Fruit fly (Drosophila melanogaster): ENCODE results near the gene Son.

The Son gene

dm6 chr3R:9626880-9627401 is 49.1 kb downstream of the Son start, which contains the start of the genes CG9427 and CG8319 (continued):
- TF ChIP-seq Mio (GFP tag; optimal IDR thresholded peaks at IDR 0.05) (no peak), pan (optimal IDR thresholded peaks at IDR 0.05) (no peak), CrebA (GFP tag; optimal IDR thresholded peaks at IDR 0.05; ENCODE audit: borderline replicate concordance) (no peak), Jra (GFP tag; optimal IDR thresholded peaks at IDR 0.05) (peak; percentile 84), Abd-B (GFP tag; optimal IDR thresholded peaks at IDR 0.05) (no peak), Sp1 (GFP tag; optimal IDR thresholded peaks at IDR 0.05) (peak; percentile 59), lola (GFP tag; optimal IDR thresholded peaks at IDR 0.05) (no peak), dl (GFP tag; optimal IDR thresholded peaks at IDR 0.05; ENCODE audit: insufficient read depth in 1 of 2, partially characterized antibody in 2 of 2) (no peak), usp (GFP tag; optimal IDR thresholded peaks at IDR 0.05) (no peak)

dm6 chr3R:9628036-9628435 is 50.2 kb downstream of the Son start:
- TF ChIP-seq N (GFP tag; optimal IDR thresholded peaks at IDR 0.05) (no peak), OdsH (GFP tag; optimal IDR thresholded peaks at IDR 0.05) (no peak), Mio (GFP tag; optimal IDR thresholded peaks at IDR 0.05) (no peak), CrebA (GFP tag; optimal IDR thresholded peaks at IDR 0.05; ENCODE audit: borderline replicate concordance) (no peak), h (GFP tag; optimal IDR thresholded peaks at IDR 0.05) (no peak)

- TF ChIP-seq Hnf4 (GFP tag; optimal IDR thresholded peaks at IDR 0.05), result peak; percentile 53
- TF ChIP-seq brk (GFP tag; optimal IDR thresholded peaks at IDR 0.05), result peak; percentile 34
- TF ChIP-seq psq (GFP tag; optimal IDR thresholded peaks at IDR 0.05), result no peak
- TF ChIP-seq Myc (optimal IDR thresholded peaks at IDR 0.05), result peak; percentile 17
- TF ChIP-seq Mio (GFP tag; optimal IDR thresholded peaks at IDR 0.05), result no peak
Measured at dm6 chr3R:9628607-9629006, 50.8 kb downstream of the Son start.

dm6 chr3R:9630053-9630632 is 52.3 kb downstream of the Son start:
- no peak for TF ChIP-seq h (GFP tag; optimal IDR thresholded peaks at IDR 0.05)
- TF ChIP-seq br (GFP tag; optimal IDR thresholded peaks at IDR 0.05), result no peak
- TF ChIP-seq psq (GFP tag; optimal IDR thresholded peaks at IDR 0.05), result peak; percentile 88
- TF ChIP-seq Rel (GFP tag; optimal IDR thresholded peaks at IDR 0.05), result no peak
- TF ChIP-seq Rel (tag; optimal IDR thresholded peaks at IDR 0.05), result peak; percentile 30
- TF ChIP-seq brk (GFP tag; optimal IDR thresholded peaks at IDR 0.05), result no peak
- TF ChIP-seq dl (GFP tag; optimal IDR thresholded peaks at IDR 0.05; ENCODE audit: insufficient read depth in 1 of 2, partially characterized antibody in 2 of 2), result peak in 1 of 2 experiments; percentile 37
- TF ChIP-seq Mio (GFP tag; optimal IDR thresholded peaks at IDR 0.05), result no peak
- TF ChIP-seq Myc (optimal IDR thresholded peaks at IDR 0.05), result no peak
- no peak for TF ChIP-seq sv (GFP tag; optimal IDR thresholded peaks at IDR 0.05)
- no peak for TF ChIP-seq ey (GFP tag; optimal IDR thresholded peaks at IDR 0.05)
- TF ChIP-seq CrebA (GFP tag; optimal IDR thresholded peaks at IDR 0.05; ENCODE audit: borderline replicate concordance), result peak; percentile 97
- TF ChIP-seq Hr83 (GFP tag; optimal IDR thresholded peaks at IDR 0.05; ENCODE audit: poor library complexity, severe bottlenecking), result peak; percentile 38
- no peak for TF ChIP-seq Dif (GFP tag; optimal IDR thresholded peaks at IDR 0.05; ENCODE audit: partially characterized antibody)
- no peak for TF ChIP-seq Abd-B (GFP tag; optimal IDR thresholded peaks at IDR 0.05)
- no peak for TF ChIP-seq tai (GFP tag; optimal IDR thresholded peaks at IDR 0.05)
- TF ChIP-seq Vsx2 (GFP tag; optimal IDR thresholded peaks at IDR 0.05; ENCODE audit: partially characterized antibody), result no peak

dm6 chr3R:9630633-9631095 is 52.8 kb downstream of the Son start, which contains the start of gene Calr:
TSS of gene Calr (minus strand) at chr3R:9630851.
- TF ChIP-seq CrebA (GFP tag; optimal IDR thresholded peaks at IDR 0.05; ENCODE audit: borderline replicate concordance), result no peak
- peak; percentile 48 for TF ChIP-seq Rel (GFP tag; optimal IDR thresholded peaks at IDR 0.05)
- TF ChIP-seq Rel (tag; optimal IDR thresholded peaks at IDR 0.05), result peak; percentile 52
- TF ChIP-seq Hr78 (GFP tag; optimal IDR thresholded peaks at IDR 0.05), result no peak
- TF ChIP-seq br (GFP tag; optimal IDR thresholded peaks at IDR 0.05), result peak; percentile 74
- peak; percentile 41 for TF ChIP-seq h (GFP tag; optimal IDR thresholded peaks at IDR 0.05)
- TF ChIP-seq Sp1 (GFP tag; optimal IDR thresholded peaks at IDR 0.05), result peak; percentile 65
- peak; percentile 48 to 52 for TF ChIP-seq foxo (GFP tag; optimal IDR thresholded peaks at IDR 0.05)
- TF ChIP-seq jim (GFP tag; optimal IDR thresholded peaks at IDR 0.05), result peak; percentile 44
- peak; percentile 64 for TF ChIP-seq rgr (GFP tag; optimal IDR thresholded peaks at IDR 0.05)
- TF ChIP-seq CG32264 (GFP tag; optimal IDR thresholded peaks at IDR 0.05), result no peak
- TF ChIP-seq sv (GFP tag; optimal IDR thresholded peaks at IDR 0.05), result peak; percentile 44
- no peak for TF ChIP-seq tai (GFP tag; optimal IDR thresholded peaks at IDR 0.05)
- TF ChIP-seq N (GFP tag; optimal IDR thresholded peaks at IDR 0.05), result no peak
- TF ChIP-seq sage (GFP tag; optimal IDR thresholded peaks at IDR 0.05), result no peak
- TF ChIP-seq Abd-B (GFP tag; optimal IDR thresholded peaks at IDR 0.05), result no peak
- no peak for TF ChIP-seq lola (GFP tag; optimal IDR thresholded peaks at IDR 0.05)
- peak; percentile 30 for TF ChIP-seq Mio (GFP tag; optimal IDR thresholded peaks at IDR 0.05)
- no peak for TF ChIP-seq HLH106 (tag; optimal IDR thresholded peaks at IDR 0.05)
- TF ChIP-seq pan (optimal IDR thresholded peaks at IDR 0.05), result no peak
- TF ChIP-seq Dif (GFP tag; optimal IDR thresholded peaks at IDR 0.05; ENCODE audit: partially characterized antibody), result peak; percentile 86
- no peak for TF ChIP-seq dmrt93B (GFP tag; optimal IDR thresholded peaks at IDR 0.05)
- TF ChIP-seq dl (GFP tag; optimal IDR thresholded peaks at IDR 0.05; ENCODE audit: insufficient read depth in 1 of 2, partially characterized antibody in 2 of 2), result peak in 1 of 2 experiments; percentile 50
- TF ChIP-seq CG9705 (GFP tag; optimal IDR thresholded peaks at IDR 0.05), result peak; percentile 4
- no peak for TF ChIP-seq GATAd (GFP tag; optimal IDR thresholded peaks at IDR 0.05)
- no peak for TF ChIP-seq dsf (GFP tag; optimal IDR thresholded peaks at IDR 0.05; ENCODE audit: borderline replicate concordance)
- TF ChIP-seq Hr83 (GFP tag; optimal IDR thresholded peaks at IDR 0.05; ENCODE audit: poor library complexity, severe bottlenecking), result peak; percentile 63
- peak; percentile 49 for TF ChIP-seq brk (GFP tag; optimal IDR thresholded peaks at IDR 0.05)
- TF ChIP-seq fru (GFP tag; optimal IDR thresholded peaks at IDR 0.05), result peak; percentile 13
